Fruit fly (Drosophila melanogaster): ENCODE results near the gene Smr.

Gene Smr

dm6 chrX:12754348-12754733, 11.9 kb upstream of the Smr start (continued):
- TF ChIP-seq Hsf (GFP tag; optimal IDR thresholded peaks at IDR 0.05): peak; percentile 89
- TF ChIP-seq ATbp (GFP tag; optimal IDR thresholded peaks at IDR 0.05): peak; percentile 83
- peak; percentile 76 for TF ChIP-seq CG13894 (tag; optimal IDR thresholded peaks at IDR 0.05)
- peak; percentile 86 for TF ChIP-seq gro (GFP tag; optimal IDR thresholded peaks at IDR 0.05)
- peak; percentile 94 for TF ChIP-seq H2.0 (GFP tag; IDR thresholded peaks at IDR 0.05)
- TF ChIP-seq Hmx (GFP tag; optimal IDR thresholded peaks at IDR 0.05): peak; percentile 79
- peak; percentile 88 for TF ChIP-seq ab (GFP tag; optimal IDR thresholded peaks at IDR 0.05)
- TF ChIP-seq knrl (GFP tag; IDR thresholded peaks at IDR 0.05; ENCODE audit: partially characterized antibody): no peak
- TF ChIP-seq CG11085 (GFP tag; IDR thresholded peaks at IDR 0.05): peak; percentile 95
- peak; percentile 87 for TF ChIP-seq caup (GFP tag; optimal IDR thresholded peaks at IDR 0.05; ENCODE audit: severe bottlenecking)
- peak; percentile 78 for TF ChIP-seq CG1792 (GFP tag; optimal IDR thresholded peaks at IDR 0.05)
- TF ChIP-seq CG3163 (GFP tag; optimal IDR thresholded peaks at IDR 0.05): peak; percentile 33
- TF ChIP-seq fd96Cb (tag; optimal IDR thresholded peaks at IDR 0.05): peak; percentile 81
- peak; percentile 66 for TF ChIP-seq CG7928 (GFP tag; optimal IDR thresholded peaks at IDR 0.05)
- TF ChIP-seq wdn (GFP tag; IDR thresholded peaks at IDR 0.05): peak; percentile 94
- peak; percentile 82 for TF ChIP-seq CG8944 (GFP tag; optimal IDR thresholded peaks at IDR 0.05)
- peak; percentile 47 for TF ChIP-seq CG8281 (tag; optimal IDR thresholded peaks at IDR 0.05)
- TF ChIP-seq gsb (GFP tag; IDR thresholded peaks at IDR 0.05): peak; percentile 92
- peak; percentile 88 for TF ChIP-seq CG2712 (tag; optimal IDR thresholded peaks at IDR 0.05)
- TF ChIP-seq ap (GFP tag; IDR thresholded peaks at IDR 0.05): peak; percentile 88
- peak; percentile 94 for TF ChIP-seq CG3281 (GFP tag; optimal IDR thresholded peaks at IDR 0.05)
- peak; percentile 94 for TF ChIP-seq CG11695 (GFP tag; IDR thresholded peaks at IDR 0.05)
- TF ChIP-seq CG6254 (GFP tag; optimal IDR thresholded peaks at IDR 0.05): peak; percentile 68
- no peak for TF ChIP-seq Doc3 (GFP tag; IDR thresholded peaks at IDR 0.05; ENCODE audit: partially characterized antibody)
- TF ChIP-seq CG10274 (GFP tag; optimal IDR thresholded peaks at IDR 0.05): peak; percentile 75
- TF ChIP-seq CG15479 (GFP tag; optimal IDR thresholded peaks at IDR 0.05): no peak
- no peak for TF ChIP-seq ash1 (GFP tag; optimal IDR thresholded peaks at IDR 0.05)
- TF ChIP-seq tap (tag; optimal IDR thresholded peaks at IDR 0.05): peak; percentile 75
- TF ChIP-seq CG11560 (tag; IDR thresholded peaks at IDR 0.05): peak; percentile 88
- TF ChIP-seq Dfd (GFP tag; optimal IDR thresholded peaks at IDR 0.05): no peak
- no peak for TF ChIP-seq CG16813 (GFP tag; IDR thresholded peaks at IDR 0.05; ENCODE audit: partially characterized antibody)
- peak; percentile 93 for TF ChIP-seq CG15269 (tag; optimal IDR thresholded peaks at IDR 0.05)
- TF ChIP-seq gt (GFP tag; IDR thresholded peaks at IDR 0.05): peak; percentile 60; the same call in 1 of the 2 replicates
- TF ChIP-seq CG10366 (GFP tag; IDR thresholded peaks at IDR 0.05): peak; percentile 97
- peak; percentile 95 for TF ChIP-seq CG2678 (tag; optimal IDR thresholded peaks at IDR 0.05)
- peak; percentile 94 for TF ChIP-seq Dek (tag; optimal IDR thresholded peaks at IDR 0.05)
- TF ChIP-seq CG7786 (GFP tag; optimal IDR thresholded peaks at IDR 0.05): peak; percentile 91
- TF ChIP-seq NC2α (GFP tag; optimal IDR thresholded peaks at IDR 0.05): peak; percentile 62
- TF ChIP-seq ac (GFP tag; optimal IDR thresholded peaks at IDR 0.05): no peak
- peak; percentile 79 for TF ChIP-seq CG9609 (GFP tag; optimal IDR thresholded peaks at IDR 0.05)
- peak; percentile 87 for TF ChIP-seq toy (GFP tag; IDR thresholded peaks at IDR 0.05)
- peak; percentile 75 for TF ChIP-seq CG15601 (tag; optimal IDR thresholded peaks at IDR 0.05)
- peak; percentile 89 for TF ChIP-seq phol (tag; optimal IDR thresholded peaks at IDR 0.05)
- peak; percentile 80; the same call in 2 of the 3 replicates for TF ChIP-seq CG2199 (GFP tag; IDR thresholded peaks at IDR 0.05)
- TF ChIP-seq CG6272 (GFP tag; IDR thresholded peaks at IDR 0.05): peak; percentile 93
- TF ChIP-seq CoRest (tag; optimal IDR thresholded peaks at IDR 0.05): peak; percentile 91
- TF ChIP-seq sc (optimal IDR thresholded peaks at IDR 0.05): no peak
- TF ChIP-seq sc (GFP tag; optimal IDR thresholded peaks at IDR 0.05): peak; percentile 65
- peak; percentile 96 for TF ChIP-seq ci (GFP tag; IDR thresholded peaks at IDR 0.05)
- no peak for TF ChIP-seq vnd (GFP tag; IDR thresholded peaks at IDR 0.05; ENCODE audit: partially characterized antibody)
- TF ChIP-seq Hey (tag; optimal IDR thresholded peaks at IDR 0.05): peak; percentile 22
